Fruit fly (Drosophila melanogaster): ENCODE data around the gene tal-2A.

- TF ChIP-seq kay (GFP tag; ENCODE audit: borderline replicate concordance) (no peak), cic (GFP tag; optimal IDR thresholded peaks at IDR 0.05) (no peak), Clk (GFP tag; optimal IDR thresholded peaks at IDR 0.05) (no peak), CG33017 (tag; optimal IDR thresholded peaks at IDR 0.05) (no peak), CG12768 (GFP tag; optimal IDR thresholded peaks at IDR 0.05) (no peak), CG5204 (GFP tag; optimal IDR thresholded peaks at IDR 0.05) (no peak), cnc (optimal IDR thresholded peaks at IDR 0.05) (no peak), Crg-1 (GFP tag; optimal IDR thresholded peaks at IDR 0.05) (no peak), bab1 (GFP tag; optimal IDR thresholded peaks at IDR 0.05) (no peak), Mnt (GFP tag; optimal IDR thresholded peaks at IDR 0.05) (no peak), CG7101 (tag; optimal IDR thresholded peaks at IDR 0.05) (no peak), tj (GFP tag; optimal IDR thresholded peaks at IDR 0.05) (no peak), CG7045 (GFP tag; optimal IDR thresholded peaks at IDR 0.05) (no peak), CG1620 (GFP tag; optimal IDR thresholded peaks at IDR 0.05) (no peak)
Observed at dm6 chr3R:13779241-13779683, 33.6 kb upstream of the tal-2A start, which contains the start of the genes CG42375 and CG9288.

All from whole organism, adult.